2 worm cellular contexts compared by ENCODE assay signal in the genomic region with DNA sequence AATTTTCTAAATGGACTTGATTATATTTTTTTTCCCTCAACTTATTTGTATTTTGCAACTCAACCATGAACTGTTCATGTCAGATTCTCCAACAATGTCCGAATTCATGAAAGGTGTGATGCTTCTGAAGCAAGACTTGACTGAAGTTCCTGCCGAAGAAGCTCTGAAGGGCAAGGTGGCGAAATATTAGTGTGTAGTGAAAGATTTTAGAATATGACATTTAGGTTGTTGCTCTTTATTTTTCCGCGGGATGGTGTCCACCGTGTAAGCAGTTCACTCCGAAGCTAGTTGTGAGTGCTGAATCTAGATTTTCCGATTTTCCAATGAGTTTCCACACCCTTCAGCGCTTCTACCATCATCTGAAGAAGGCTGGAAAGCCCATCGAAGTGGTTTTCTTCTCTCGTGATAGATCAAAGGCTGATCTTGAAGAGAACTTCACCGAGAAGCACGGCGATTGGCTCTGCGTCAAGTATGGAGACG.
A peak's percentile ranks its signal among the peaks of the same experiment; 100 is the strongest.
TF ChIP-seq lines count a peak whose summit lies in the region.

A gene (plus strand): TSS at position 51 of the 480 bp plus-strand sequence.

TF ChIP-seq in whole organism, L4 larva, 104 proteins besides CTCF, POLR2A, EP300 and RAD21 (continued from another document):
- no peak for TF ChIP-seq vab-7 (GFP tag; IDR thresholded peaks at IDR 0.05; lab: Robert Waterston, UW)
- peak; percentile 80 for TF ChIP-seq F49E8.2 (tag; optimal IDR thresholded peaks at IDR 0.05; lab: Kevin White, UChicago; ENCODE audit: borderline replicate concordance)
- 0 out of 2 replicates have a peak, but pooled peaks have one; percentile 39 for TF ChIP-seq dmd-8 (GFP tag; IDR thresholded peaks at IDR 0.05; lab: Robert Waterston, UW)

TF ChIP-seq in whole organism, young adult, 124 proteins besides CTCF, POLR2A, EP300 and RAD21 (continued from another document):
- TF ChIP-seq Y53G8AR.9 (GFP tag; conservative IDR thresholded peaks at IDR 0.05; lab: Robert Waterston, UW) = peak; percentile 80
- peak; percentile 63 for TF ChIP-seq chd-7 (tag; optimal IDR thresholded peaks at IDR 0.05; lab: Kevin White, UChicago)
- TF ChIP-seq pbrm-1 (GFP tag; IDR thresholded peaks at IDR 0.05; lab: Robert Waterston, UW) = peak; percentile 51; the same call in 1 of the 2 replicates
- TF ChIP-seq nfya-2 (GFP tag; IDR thresholded peaks at IDR 0.05; lab: Robert Waterston, UW) = 0 out of 2 replicates have a peak, but pooled peaks have one; percentile 22
- no peak for TF ChIP-seq lin-35 (GFP tag; optimal IDR thresholded peaks at IDR 0.05; lab: Kevin White, UChicago)
- TF ChIP-seq rcor-1 (GFP tag; IDR thresholded peaks at IDR 0.05; lab: Robert Waterston, UW) = 0 out of 2 replicates have a peak, but pooled peaks have one; percentile 19
- no peak for TF ChIP-seq lag-1 (GFP tag; IDR thresholded peaks at IDR 0.05; lab: Robert Waterston, UW)
- TF ChIP-seq lsl-1 (GFP tag; optimal IDR thresholded peaks at IDR 0.05; lab: Kevin White, UChicago) = no peak
- TF ChIP-seq ztf-26 (tag; optimal IDR thresholded peaks at IDR 0.05; lab: Kevin White, UChicago) = no peak
- 0 out of 2 replicates have a peak, but pooled peaks have one; percentile 54 for TF ChIP-seq nfyb-1 (GFP tag; IDR thresholded peaks at IDR 0.05; lab: Robert Waterston, UW)
- no peak for TF ChIP-seq ceh-58 (GFP tag; IDR thresholded peaks at IDR 0.05; lab: Robert Waterston, UW)
- TF ChIP-seq somi-1 (GFP tag; optimal IDR thresholded peaks at IDR 0.05; lab: Kevin White, UChicago) = no peak
- no peak for TF ChIP-seq lin-40 (tag; optimal IDR thresholded peaks at IDR 0.05; lab: Kevin White, UChicago)
- peak; percentile 41 for TF ChIP-seq xnd-1 (tag; optimal IDR thresholded peaks at IDR 0.05; lab: Kevin White, UChicago)
- TF ChIP-seq Y56A3A.18 (GFP tag; IDR thresholded peaks at IDR 0.05; lab: Robert Waterston, UW) = peak; percentile 36; the same call in 1 of the 2 replicates
- TF ChIP-seq sdz-38 (tag; optimal IDR thresholded peaks at IDR 0.05; lab: Kevin White, UChicago) = no peak
- no peak for TF ChIP-seq attf-6 (GFP tag; IDR thresholded peaks at IDR 0.05; lab: Robert Waterston, UW)
- no peak for TF ChIP-seq ztf-28 (GFP tag; IDR thresholded peaks at IDR 0.05; lab: Robert Waterston, UW)
- TF ChIP-seq ZK185.1 (tag; optimal IDR thresholded peaks at IDR 0.05; lab: Kevin White, UChicago; ENCODE audit: poor library complexity, severe bottlenecking) = no peak
- TF ChIP-seq Y95B8A.8 (GFP tag; IDR thresholded peaks at IDR 0.05; lab: Robert Waterston, UW) = 0 out of 2 replicates have a peak, but pooled peaks have one; percentile 10
- peak; percentile 13 for TF ChIP-seq atf-7 (tag; optimal IDR thresholded peaks at IDR 0.05; lab: Kevin White, UChicago)
- no peak for TF ChIP-seq tbp1 (GFP tag; optimal IDR thresholded peaks at IDR 0.05; lab: Kevin White, UChicago)
- no peak for TF ChIP-seq nhr-90 (tag; optimal IDR thresholded peaks at IDR 0.05; lab: Kevin White, UChicago)
- TF ChIP-seq aptf-3 (GFP tag; IDR thresholded peaks at IDR 0.05; lab: Robert Waterston, UW) = 0 out of 2 replicates have a peak, but pooled peaks have one; percentile 45
- TF ChIP-seq F55B11.4 (tag; optimal IDR thresholded peaks at IDR 0.05; lab: Kevin White, UChicago; ENCODE audit: borderline replicate concordance, insufficient read depth) = no peak
- TF ChIP-seq akir-1 (GFP tag; optimal IDR thresholded peaks at IDR 0.05; lab: Kevin White, UChicago) = no peak
- peak; percentile 71 for TF ChIP-seq ekl-4 (GFP tag; IDR thresholded peaks at IDR 0.05; lab: Robert Waterston, UW)
- TF ChIP-seq snpc-1.1 (tag; optimal IDR thresholded peaks at IDR 0.05; lab: Kevin White, UChicago; ENCODE audit: insufficient read depth) = no peak
- peak; percentile 51 for TF ChIP-seq ceh-79 (tag; optimal IDR thresholded peaks at IDR 0.05; lab: Kevin White, UChicago)
- no peak for TF ChIP-seq mel-28 (tag; optimal IDR thresholded peaks at IDR 0.05; lab: Kevin White, UChicago; ENCODE audit: borderline replicate concordance)
- TF ChIP-seq bed-1 (GFP tag; IDR thresholded peaks at IDR 0.05; lab: Robert Waterston, UW) = no peak
- peak; percentile 26 for TF ChIP-seq F33H1.4 (GFP tag; IDR thresholded peaks at IDR 0.05; lab: Robert Waterston, UW)
- no peak for TF ChIP-seq lsy-27 (tag; optimal IDR thresholded peaks at IDR 0.05; lab: Kevin White, UChicago; ENCODE audit: borderline replicate concordance, insufficient read depth)
- no peak for TF ChIP-seq hlh-26 (GFP tag; conservative IDR thresholded peaks at IDR 0.05; lab: Robert Waterston, UW)
- no peak for TF ChIP-seq lir-1 (GFP tag; conservative IDR thresholded peaks at IDR 0.05; lab: Robert Waterston, UW)
- no peak for TF ChIP-seq ccch-3 (GFP tag; optimal IDR thresholded peaks at IDR 0.05; lab: Kevin White, UChicago)
- TF ChIP-seq nhr-120 (GFP tag; IDR thresholded peaks at IDR 0.05; lab: Robert Waterston, UW) = no peak
- TF ChIP-seq sea-2 (GFP tag; IDR thresholded peaks at IDR 0.05; lab: Robert Waterston, UW) = no peak
- no peak; the same call in 1 of the 2 replicates for TF ChIP-seq madf-8 (GFP tag; conservative IDR thresholded peaks at IDR 0.05; lab: Robert Waterston, UW)
- TF ChIP-seq athp-1 (tag; optimal IDR thresholded peaks at IDR 0.05; lab: Kevin White, UChicago) = no peak
- no peak for TF ChIP-seq ets-4 (GFP tag; optimal IDR thresholded peaks at IDR 0.05; lab: Kevin White, UChicago)
- TF ChIP-seq hrde-1 (tag; optimal IDR thresholded peaks at IDR 0.05; lab: Kevin White, UChicago; ENCODE audit: borderline replicate concordance) = no peak
- no peak for TF ChIP-seq K11D2.4 (GFP tag; IDR thresholded peaks at IDR 0.05; lab: Robert Waterston, UW)
- TF ChIP-seq egl-44 (GFP tag; IDR thresholded peaks at IDR 0.05; lab: Robert Waterston, UW) = no peak
- peak; percentile 62 for TF ChIP-seq ama-1 (optimal IDR thresholded peaks at IDR 0.05; lab: Kevin White, UChicago)
- TF ChIP-seq ama-1 (GFP tag; optimal IDR thresholded peaks at IDR 0.05; lab: Kevin White, UChicago) = no peak
- TF ChIP-seq ztf-22 (GFP tag; optimal IDR thresholded peaks at IDR 0.05; lab: Kevin White, UChicago) = no peak
- TF ChIP-seq F57A8.1 (GFP tag; optimal IDR thresholded peaks at IDR 0.05; lab: Kevin White, UChicago) = no peak
- TF ChIP-seq him-1 (tag; optimal IDR thresholded peaks at IDR 0.05; lab: Kevin White, UChicago) = no peak
- TF ChIP-seq ceh-91 (GFP tag; IDR thresholded peaks at IDR 0.05; lab: Robert Waterston, UW) = no peak
- no peak for TF ChIP-seq pha-4 (tag; optimal IDR thresholded peaks at IDR 0.05; lab: Kevin White, UChicago)
- TF ChIP-seq rpc-1 (optimal IDR thresholded peaks at IDR 0.05; lab: Kevin White, UChicago) = no peak
- TF ChIP-seq rpc-1 (tag; optimal IDR thresholded peaks at IDR 0.05; lab: Kevin White, UChicago) = no peak
- peak; percentile 41 for TF ChIP-seq snpc-3.4 (tag; optimal IDR thresholded peaks at IDR 0.05; lab: Kevin White, UChicago)
- peak; percentile 31; the same call in 1 of the 2 replicates for TF ChIP-seq mcd-1 (GFP tag; IDR thresholded peaks at IDR 0.05; lab: Robert Waterston, UW)
- TF ChIP-seq sptf-2 (GFP tag; optimal IDR thresholded peaks at IDR 0.05; lab: Kevin White, UChicago) = no peak
- no peak for TF ChIP-seq nhr-80 (tag; optimal IDR thresholded peaks at IDR 0.05; lab: Kevin White, UChicago)
- TF ChIP-seq mxl-1 (tag; optimal IDR thresholded peaks at IDR 0.05; lab: Kevin White, UChicago) = no peak
- no peak for TF ChIP-seq nhr-27 (tag; optimal IDR thresholded peaks at IDR 0.05; lab: Kevin White, UChicago)
- no peak for TF ChIP-seq bed-2 (GFP tag; IDR thresholded peaks at IDR 0.05; lab: Robert Waterston, UW)
- no peak for TF ChIP-seq madf-10 (tag; optimal IDR thresholded peaks at IDR 0.05; lab: Kevin White, UChicago)
- no peak for TF ChIP-seq nfya-1 (tag; optimal IDR thresholded peaks at IDR 0.05; lab: Kevin White, UChicago; ENCODE audit: borderline replicate concordance, insufficient read depth)
- TF ChIP-seq hmg-20 (GFP tag; IDR thresholded peaks at IDR 0.05; lab: Robert Waterston, UW) = no peak
- no peak for TF ChIP-seq zfh-2 (GFP tag; conservative IDR thresholded peaks at IDR 0.05; lab: Robert Waterston, UW)
- TF ChIP-seq lin-54 (GFP tag; optimal IDR thresholded peaks at IDR 0.05; lab: Kevin White, UChicago) = no peak
- TF ChIP-seq F10E7.11 (tag; optimal IDR thresholded peaks at IDR 0.05; lab: Kevin White, UChicago) = no peak
- peak; percentile 2 for TF ChIP-seq snpc-4 (GFP tag; optimal IDR thresholded peaks at IDR 0.05; lab: Kevin White, UChicago)
- TF ChIP-seq snpc-4 (tag; optimal IDR thresholded peaks at IDR 0.05; lab: Kevin White, UChicago) = peak in 1 of 4 experiments; percentile 18
- TF ChIP-seq tbx-9 (tag; optimal IDR thresholded peaks at IDR 0.05; lab: Kevin White, UChicago; ENCODE audit: borderline replicate concordance) = no peak
- no peak for TF ChIP-seq ztf-25 (GFP tag; IDR thresholded peaks at IDR 0.05; lab: Robert Waterston, UW)
- TF ChIP-seq cebp-2 (GFP tag; IDR thresholded peaks at IDR 0.05; lab: Robert Waterston, UW) = 0 out of 2 replicates have a peak, but pooled peaks have one; percentile 41
- TF ChIP-seq C06A6.2 (GFP tag; conservative IDR thresholded peaks at IDR 0.05; lab: Robert Waterston, UW) = no peak
- TF ChIP-seq ztf-6 (GFP tag; IDR thresholded peaks at IDR 0.05; lab: Robert Waterston, UW) = no peak
- no peak for TF ChIP-seq F23B12.7 (tag; optimal IDR thresholded peaks at IDR 0.05; lab: Kevin White, UChicago; ENCODE audit: insufficient read depth)
- no peak for TF ChIP-seq Y67H2A.10 (GFP tag; conservative IDR thresholded peaks at IDR 0.05; lab: Robert Waterston, UW)
- no peak for TF ChIP-seq B0035.1 (tag; optimal IDR thresholded peaks at IDR 0.05; lab: Kevin White, UChicago)
- peak; percentile 75 for TF ChIP-seq F49E8.2 (tag; optimal IDR thresholded peaks at IDR 0.05; lab: Kevin White, UChicago; ENCODE audit: insufficient read depth)
- TF ChIP-seq dox-1 (GFP tag; IDR thresholded peaks at IDR 0.05; lab: Robert Waterston, UW) = peak; percentile 24; the same call in 1 of the 2 replicates
- no peak for TF ChIP-seq B0261.1 (tag; optimal IDR thresholded peaks at IDR 0.05; lab: Kevin White, UChicago)
- TF ChIP-seq madf-6 (GFP tag; IDR thresholded peaks at IDR 0.05; lab: Robert Waterston, UW) = peak; percentile 68
- TF ChIP-seq let-526 (GFP tag; IDR thresholded peaks at IDR 0.05; lab: Robert Waterston, UW) = no peak
- peak; percentile 13 for TF ChIP-seq zim-3 (tag; optimal IDR thresholded peaks at IDR 0.05; lab: Kevin White, UChicago)
